Fruit fly (Drosophila melanogaster) whole organism, adult: ENCODE measurements around the gene CG42324.

Source experiments
- CG12768 ChIP-seq: fragments of 200-800 bp; sonication (Bioruptor generic); optimal IDR thresholded peaks from 2 replicates; lab custom pipeline; 2017; ENCODE audit warnings: missing biosample characterization, missing genetic modification characterization, mild to moderate bottlenecking, moderate library complexity, missing genetic modification reagents
- CG14711 ChIP-seq: fragments of 200-800 bp; sonication (Bioruptor generic); optimal IDR thresholded peaks from 2 replicates; lab custom pipeline; 2018; ENCODE audit warnings: missing biosample characterization, mild to moderate bottlenecking, missing genetic modification characterization, moderate library complexity
- CG1620 ChIP-seq: fragments of 200-800 bp; sonication (Bioruptor generic); optimal IDR thresholded peaks from 2 replicates; lab custom pipeline; 2016; ENCODE audit warnings: missing biosample characterization, missing genetic modification characterization
- CG33017 ChIP-seq: fragments of 200-800 bp; sonication (Bioruptor generic); optimal IDR thresholded peaks from 2 replicates; lab custom pipeline; 2018; ENCODE audit warnings: missing biosample characterization, mild to moderate bottlenecking, missing genetic modification characterization, moderate library complexity
- CG5204 ChIP-seq: fragments of 200-800 bp; sonication (Bioruptor generic); optimal IDR thresholded peaks from 2 replicates; lab custom pipeline; 2016; ENCODE audit warnings: missing biosample characterization, missing genetic modification characterization
- CG7045 ChIP-seq: fragments of 200-800 bp; sonication (Bioruptor generic); optimal IDR thresholded peaks from 2 replicates; lab custom pipeline; 2017; ENCODE audit warnings: missing biosample characterization, mild to moderate bottlenecking, missing genetic modification characterization
- CG7101 ChIP-seq: fragments of 200-800 bp; sonication (Bioruptor generic); optimal IDR thresholded peaks from 2 replicates; lab custom pipeline; 2018; ENCODE audit warnings: missing biosample characterization, mild to moderate bottlenecking, missing genetic modification characterization, moderate library complexity
- Clk ChIP-seq: fragments of 200-800 bp; sonication (Bioruptor generic); optimal IDR thresholded peaks from 2 replicates; lab custom pipeline; 2017; ENCODE audit warnings: missing biosample characterization, missing genetic modification characterization
- Crg-1 ChIP-seq: fragments of 200-800 bp; sonication (Bioruptor generic); optimal IDR thresholded peaks from 2 replicates; lab custom pipeline; 2016; ENCODE audit warnings: missing biosample characterization, missing genetic modification characterization
- Hr96 ChIP-seq: fragments of 200-800 bp; sonication (Bioruptor generic); optimal IDR thresholded peaks from 2 replicates; lab custom pipeline; 2016; ENCODE audit warnings: missing biosample characterization, missing genetic modification characterization
- Mnt ChIP-seq: fragments of 200-800 bp; sonication (Bioruptor generic); optimal IDR thresholded peaks from 2 replicates; lab custom pipeline; 2016; ENCODE audit warnings: missing biosample characterization, mild to moderate bottlenecking, missing genetic modification characterization
- bab1 ChIP-seq: fragments of 200-800 bp; sonication (Bioruptor generic); optimal IDR thresholded peaks from 3 replicates; lab custom pipeline; 2019; ENCODE audit warnings: missing biosample characterization, mild to moderate bottlenecking, missing genetic modification characterization, moderate library complexity
- cic ChIP-seq: fragments of 200-800 bp; sonication (Bioruptor generic); optimal IDR thresholded peaks from 2 replicates; lab custom pipeline; 2017; ENCODE audit warnings: missing biosample characterization, mild to moderate bottlenecking, missing genetic modification characterization, moderate library complexity
- cnc ChIP-seq, 2 experiments: fragments of >200 bp; optimal IDR thresholded peaks; 2 replicates each; lab custom pipeline; 2017
- kay ChIP-seq: fragments of 200-800 bp; sonication (Bioruptor generic); peaks from one replicate; lab custom pipeline; 2016; ENCODE audit warnings: missing biosample characterization, missing genetic modification characterization, borderline replicate concordance
- ovo ChIP-seq: fragments of 200-800 bp; sonication (Bioruptor generic); optimal IDR thresholded peaks from 2 replicates; lab custom pipeline; 2016; ENCODE audit warnings: missing biosample characterization, missing genetic modification characterization
- pad ChIP-seq: fragments of 200-800 bp; sonication (Bioruptor generic); optimal IDR thresholded peaks from 3 replicates; lab custom pipeline; 2017; ENCODE audit warnings: missing biosample characterization, missing genetic modification characterization, mild to moderate bottlenecking, moderate library complexity, missing genetic modification reagents
- tj ChIP-seq: fragments of 200-800 bp; sonication (Bioruptor generic); optimal IDR thresholded peaks from 3 replicates; lab custom pipeline; 2017; ENCODE audit warnings: missing biosample characterization, mild to moderate bottlenecking, missing genetic modification characterization, moderate library complexity
- toe ChIP-seq: fragments of 200-800 bp; sonication (Bioruptor generic); optimal IDR thresholded peaks from 2 replicates; lab custom pipeline; 2016; ENCODE audit warnings: missing biosample characterization, missing genetic modification characterization

The CG42324 gene

DNA sequence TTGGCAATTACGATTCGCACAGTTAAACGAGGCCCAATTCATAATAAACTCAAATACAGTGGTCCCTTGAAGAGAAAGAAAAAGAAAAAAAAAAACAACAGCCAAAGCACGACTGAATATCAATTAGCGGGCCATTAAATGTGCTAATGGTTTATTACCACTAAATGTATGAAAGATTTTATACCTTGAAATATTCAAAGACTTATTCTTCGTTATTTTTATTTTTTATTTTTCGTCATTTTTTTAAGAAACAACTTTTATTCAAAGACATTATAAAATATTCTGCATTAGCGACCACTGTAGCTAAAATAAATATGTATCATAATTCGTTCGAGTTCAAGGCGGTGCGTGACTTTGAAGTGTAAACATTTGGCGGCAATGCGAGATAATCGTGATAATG, 72.0 kb downstream of the CG42324 start:
- TF ChIP-seq CG1620 (GFP tag; lab: Kevin White, UChicago) = no peak
- TF ChIP-seq CG5204 (GFP tag; lab: Kevin White, UChicago) = peak; percentile 21

DNA sequence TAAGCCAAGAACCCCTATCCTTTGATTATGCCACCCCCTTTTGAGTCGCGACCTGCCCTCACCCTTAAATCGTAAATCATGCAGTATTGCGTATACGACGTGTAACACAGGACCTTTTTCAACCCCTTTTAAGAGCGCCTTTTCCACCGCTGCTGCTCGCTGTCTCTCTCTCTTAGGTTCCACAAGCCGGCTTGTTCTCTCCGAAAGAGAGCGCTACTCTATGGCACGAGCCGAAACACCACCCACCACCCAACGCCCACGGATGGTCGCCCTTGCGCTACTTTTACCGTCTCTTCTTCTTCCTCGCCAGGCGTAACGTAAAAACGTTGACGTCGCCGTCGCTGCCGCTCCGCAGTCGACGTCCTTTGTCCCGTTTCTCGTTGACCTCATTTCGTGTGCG, 72.7 kb downstream of the CG42324 start:
- TF ChIP-seq CG7045 (GFP tag; lab: Kevin White, UChicago) = no peak
- no peak for TF ChIP-seq CG7101 (tag; lab: Kevin White, UChicago)
- TF ChIP-seq Clk = no peak
- TF ChIP-seq toe = no peak
- TF ChIP-seq pad (GFP tag; lab: Kevin White, UChicago) = no peak
- no peak for TF ChIP-seq kay (GFP tag; lab: Kevin White, UChicago)
- TF ChIP-seq bab1 = no peak
- TF ChIP-seq cic (GFP tag; lab: Kevin White, UChicago) = no peak
- no peak for TF ChIP-seq Crg-1 (GFP tag; lab: Kevin White, UChicago)
- no peak for TF ChIP-seq Hr96 (GFP tag; lab: Kevin White, UChicago)
- TF ChIP-seq CG33017 (tag; lab: Kevin White, UChicago) = no peak
- no peak for TF ChIP-seq tj (GFP tag; lab: Kevin White, UChicago)
- no peak for TF ChIP-seq CG1620 (GFP tag; lab: Kevin White, UChicago)
- TF ChIP-seq cnc (optimal IDR thresholded peaks at IDR 0.05; lab: Kevin White, UChicago) = no peak
- no peak for TF ChIP-seq CG14711 (tag; lab: Kevin White, UChicago)

- no peak for TF ChIP-seq CG33017 (tag; lab: Kevin White, UChicago)
- TF ChIP-seq CG7045 (GFP tag; lab: Kevin White, UChicago) = no peak
- no peak for TF ChIP-seq CG14711 (tag; lab: Kevin White, UChicago)
- no peak for TF ChIP-seq CG1620 (GFP tag; lab: Kevin White, UChicago)
- TF ChIP-seq kay (GFP tag; lab: Kevin White, UChicago) = no peak
- TF ChIP-seq Hr96 (GFP tag; lab: Kevin White, UChicago) = no peak
- TF ChIP-seq cic (GFP tag; lab: Kevin White, UChicago) = no peak
- TF ChIP-seq Mnt (GFP tag; lab: Kevin White, UChicago) = no peak
- no peak for TF ChIP-seq tj (GFP tag; lab: Kevin White, UChicago)
- TF ChIP-seq Clk = no peak
- no peak for TF ChIP-seq cnc (optimal IDR thresholded peaks at IDR 0.05; lab: Kevin White, UChicago)
- no peak for TF ChIP-seq CG5204 (GFP tag; lab: Kevin White, UChicago)
- TF ChIP-seq CG12768 (GFP tag; lab: Kevin White, UChicago) = no peak
- TF ChIP-seq bab1 = no peak
Measured at dm6 chr3L:3547113-3547512, 74.9 kb downstream of the CG42324 start.

dm6 chr3L:3549468-3549867, 77.2 kb downstream of the CG42324 start:
- no peak for TF ChIP-seq CG1620 (GFP tag; lab: Kevin White, UChicago)
- TF ChIP-seq CG33017 (tag; lab: Kevin White, UChicago) = no peak
- no peak for TF ChIP-seq Crg-1 (GFP tag; lab: Kevin White, UChicago)

DNA sequence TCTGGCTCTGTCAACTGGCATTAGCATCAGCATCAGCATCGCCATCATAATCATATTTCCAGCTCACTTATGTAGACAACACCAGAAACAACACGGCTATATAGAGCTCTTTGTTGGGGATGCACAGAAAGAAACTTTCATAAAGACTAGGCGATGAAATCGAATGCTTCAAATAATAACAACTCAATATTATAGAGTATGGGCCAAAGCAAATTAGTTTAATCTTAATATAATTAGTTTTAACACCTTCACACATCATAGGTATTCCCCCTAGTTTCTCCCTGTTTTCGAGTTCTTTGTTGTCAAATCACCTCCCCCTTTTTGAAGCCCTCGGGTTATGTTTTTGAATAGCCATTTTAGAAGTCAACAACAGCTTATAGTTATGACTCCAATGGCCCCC, 78.8 kb downstream of the CG42324 start:
- TF ChIP-seq cic (GFP tag; lab: Kevin White, UChicago) = no peak
- no peak for TF ChIP-seq tj (GFP tag; lab: Kevin White, UChicago)
- TF ChIP-seq CG5204 (GFP tag; lab: Kevin White, UChicago) = no peak
- TF ChIP-seq kay (GFP tag; lab: Kevin White, UChicago) = no peak
- no peak for TF ChIP-seq toe
- TF ChIP-seq Crg-1 (GFP tag; lab: Kevin White, UChicago) = no peak
- no peak for TF ChIP-seq CG1620 (GFP tag; lab: Kevin White, UChicago)
- TF ChIP-seq pad (GFP tag; lab: Kevin White, UChicago) = no peak
- TF ChIP-seq cnc (optimal IDR thresholded peaks at IDR 0.05; lab: Kevin White, UChicago) = no peak
- TF ChIP-seq CG7101 (tag; lab: Kevin White, UChicago) = no peak
- no peak for TF ChIP-seq Clk
- TF ChIP-seq CG12768 (GFP tag; lab: Kevin White, UChicago) = no peak
- TF ChIP-seq Mnt (GFP tag; lab: Kevin White, UChicago) = no peak
- no peak for TF ChIP-seq ovo (GFP tag; lab: Kevin White, UChicago)

DNA sequence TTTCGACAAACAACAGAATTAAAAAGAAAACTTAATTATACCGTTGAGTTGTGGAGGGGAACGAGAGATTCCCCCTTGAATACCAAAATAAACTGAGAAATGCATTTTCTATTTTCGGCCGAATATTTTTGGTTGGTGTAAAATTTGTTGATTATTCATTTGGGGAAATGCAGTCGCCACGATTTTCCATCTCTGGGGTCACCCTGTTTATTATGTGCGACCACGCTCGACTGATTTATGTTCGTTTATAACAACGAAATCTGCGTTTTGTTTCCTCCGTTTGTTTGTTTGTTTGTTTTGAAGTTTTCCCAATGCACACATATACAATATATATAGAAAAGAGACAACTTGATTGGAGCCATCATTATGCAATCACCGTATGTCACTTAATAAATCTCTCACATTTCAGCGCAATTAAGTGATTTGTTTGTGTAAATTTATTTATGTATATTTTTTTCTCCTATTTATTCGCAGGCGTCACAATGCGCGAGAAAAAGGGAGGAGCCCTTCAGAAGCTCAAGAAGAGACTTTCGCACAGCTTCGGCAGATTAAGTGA, 80.1 kb downstream of the CG42324 start:
- TF ChIP-seq cic (GFP tag; lab: Kevin White, UChicago) (no peak), CG7045 (GFP tag; lab: Kevin White, UChicago) (no peak), kay (GFP tag; lab: Kevin White, UChicago) (peak; percentile 79)

DNA sequence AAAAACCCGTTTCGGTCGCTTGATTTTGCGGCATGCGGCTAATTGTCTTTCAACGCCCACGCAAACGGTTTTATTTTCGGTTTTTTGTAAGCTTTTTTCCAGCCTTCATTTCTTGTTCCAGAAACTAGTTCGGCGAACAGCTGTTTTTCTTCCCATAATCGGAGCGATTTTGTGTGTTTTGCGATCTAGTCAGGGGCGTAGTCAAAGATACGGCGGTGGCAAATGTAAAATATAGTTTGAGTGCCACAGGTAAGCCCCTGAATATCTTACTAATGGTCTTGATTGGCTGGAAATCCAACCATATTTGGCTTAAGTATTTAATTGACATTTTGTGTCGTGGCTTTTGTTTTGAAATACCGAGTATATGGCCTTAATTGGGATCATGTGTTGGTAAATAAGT, 81.7 kb downstream of the CG42324 start:
- TF ChIP-seq kay (GFP tag; lab: Kevin White, UChicago) (no peak), CG12768 (GFP tag; lab: Kevin White, UChicago) (no peak), CG14711 (tag; lab: Kevin White, UChicago) (no peak), CG7101 (tag; lab: Kevin White, UChicago) (no peak), Clk (no peak), pad (GFP tag; lab: Kevin White, UChicago) (no peak), cic (GFP tag; lab: Kevin White, UChicago) (no peak), tj (GFP tag; lab: Kevin White, UChicago) (no peak), CG1620 (GFP tag; lab: Kevin White, UChicago) (no peak), bab1 (no peak), Mnt (GFP tag; lab: Kevin White, UChicago) (no peak)
